Fruit fly (Drosophila melanogaster): Measurements from ENCODE around the gene CG4829.

- TF ChIP-seq zen (tag; optimal IDR thresholded peaks at IDR 0.05) (no peak), br (optimal IDR thresholded peaks at IDR 0.05) (no peak), CG3065 (GFP tag; optimal IDR thresholded peaks at IDR 0.05) (no peak), CG11456 (GFP tag; IDR thresholded peaks at IDR 0.05) (no peak), gro (GFP tag; optimal IDR thresholded peaks at IDR 0.05) (no peak), grau (tag; optimal IDR thresholded peaks at IDR 0.05) (peak; percentile 31), dmrt11E (tag; optimal IDR thresholded peaks at IDR 0.05) (no peak), Hr3 (GFP tag; optimal IDR thresholded peaks at IDR 0.05) (no peak), pan (optimal IDR thresholded peaks at IDR 0.05) (no peak), pan (GFP tag; optimal IDR thresholded peaks at IDR 0.05 in 1 of 2, IDR thresholded peaks at IDR 0.05 in 1 of 2) (no peak), CG2678 (tag; optimal IDR thresholded peaks at IDR 0.05) (peak; percentile 4), CG5180 (GFP tag; optimal IDR thresholded peaks at IDR 0.05) (no peak), zfh1 (GFP tag; IDR thresholded peaks at IDR 0.05) (no peak), gce (GFP tag; IDR thresholded peaks at IDR 0.05) (no peak), Sox102F (GFP tag; optimal IDR thresholded peaks at IDR 0.05) (no peak)
These were observed 2.9 kb downstream of the CG4829 start for dm6 chrX:16814351-16814750.

Measured in whole organism, embryonic.